Fruit fly (Drosophila melanogaster) whole organism: ENCODE measurements around the gene cher.

ENCODE experiments used
- CG8478 ChIP-seq: fragments of >200 bp; optimal IDR thresholded peaks from 2 replicates; lab custom pipeline; 2018; ENCODE audit warnings: inconsistent platforms
- pan ChIP-seq: fragments of >200 bp; optimal IDR thresholded peaks from 2 replicates; lab custom pipeline; 2017
- usp ChIP-seq: fragments of >200 bp; optimal IDR thresholded peaks from 2 replicates; lab custom pipeline; 2017; ENCODE audit warnings: missing biosample characterization, missing genetic modification characterization, mixed read lengths

DNA sequence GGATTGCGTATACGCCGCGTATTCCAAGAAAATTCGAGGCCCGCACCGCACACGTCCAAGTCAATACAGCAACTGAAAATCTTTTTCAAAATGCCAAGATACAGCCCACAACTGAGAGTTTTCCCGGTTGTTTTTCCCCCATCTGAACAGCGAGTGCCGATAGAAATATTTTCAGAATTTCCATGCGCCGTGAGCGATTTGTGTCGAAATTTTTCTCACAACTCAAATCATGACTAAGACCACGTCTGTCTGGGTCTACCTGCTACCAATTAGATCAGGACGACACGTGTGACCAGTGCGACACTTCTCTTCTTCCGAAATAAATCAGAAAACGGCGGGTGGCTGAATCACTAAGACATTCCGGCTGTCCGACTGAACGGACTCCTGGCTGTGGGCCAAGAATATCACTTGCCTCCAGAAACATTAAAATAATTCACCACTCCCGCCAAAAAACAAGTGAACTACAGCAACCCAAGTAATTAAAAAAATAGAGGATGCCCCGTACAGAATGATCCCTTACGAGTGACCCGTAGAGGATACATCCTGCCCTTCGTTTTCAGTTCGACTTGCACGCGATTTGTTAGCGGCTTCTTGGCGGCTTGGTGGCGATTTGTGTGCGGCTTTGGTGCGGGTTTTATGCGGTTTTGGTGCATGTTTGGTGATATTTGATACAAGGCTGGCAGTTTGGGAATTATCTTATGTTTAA lies at the start of gene cher:
- TF ChIP-seq pan (lab: Kevin White, UChicago): no peak
- no peak for TF ChIP-seq CG8478 (lab: Kevin White, UChicago)
- TF ChIP-seq usp (GFP tag; lab: Kevin White, UChicago): no peak
